Worm (Caenorhabditis elegans) whole organism, L4 larva: ENCODE data around the gene T16H12.3.

ENCODE experiments used
- ceh-28 ChIP-seq: fragments of 150-350 bp; optimal IDR thresholded peaks from 2 replicates; lab custom pipeline; 2014; ENCODE audit warnings: missing biosample characterization, missing genetic modification reagents, missing genetic modification characterization
- mep-1 ChIP-seq: fragments of 150-350 bp; sonication (generic microtip); optimal IDR thresholded peaks from 3 replicates; lab custom pipeline; 2014; ENCODE audit warnings: missing biosample characterization, missing genetic modification characterization
- nhr-11 ChIP-seq: fragments of 150-350 bp; optimal IDR thresholded peaks from 2 replicates; lab custom pipeline; 2014; ENCODE audit warnings: missing biosample characterization, missing genetic modification characterization
- nhr-237 ChIP-seq: sonication (generic microtip); optimal IDR thresholded peaks from 2 replicates; lab custom pipeline; 2017; ENCODE audit warnings: missing biosample characterization, missing genetic modification characterization
- unc-62 ChIP-seq, 3 experiments: fragments of 150-350 bp in 1 of 3; sonication (generic microtip); optimal IDR thresholded peaks in 2 of 3; peaks in 1 of 3; 1 replicate in 1 of 3; 2 replicates in 2 of 3; lab custom pipeline; 2014 to 2017; ENCODE audit warnings: missing biosample characterization in 3 of 3, missing genetic modification characterization in 3 of 3, missing genetic modification reagents in 3 of 3, missing genotype in 1 of 3
- ztf-11 ChIP-seq: fragments of 150-350 bp; optimal IDR thresholded peaks from 2 replicates; lab custom pipeline; 2014; ENCODE audit warnings: missing biosample characterization, missing genetic modification characterization

DNA sequence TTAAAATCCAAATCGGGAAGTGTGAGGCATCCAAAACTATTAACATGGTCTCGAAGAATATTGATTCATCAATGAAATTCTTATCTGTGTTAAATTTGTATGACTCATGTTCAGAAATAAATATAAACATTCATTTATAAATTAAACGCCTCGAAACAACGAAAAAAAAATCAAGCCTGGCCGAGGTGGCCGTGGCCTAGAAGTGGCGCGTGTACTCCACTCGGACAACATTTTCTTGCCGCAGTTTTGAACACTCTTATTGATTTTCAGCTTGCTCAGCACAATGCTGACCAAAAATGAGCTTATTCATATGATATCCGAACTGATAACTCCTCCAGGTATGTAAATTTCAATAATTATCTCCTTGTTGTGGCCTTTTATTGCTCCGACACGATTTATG lies 19.0 kb downstream of the T16H12.3 start, which contains the start of gene ekl-6:
- no peak for TF ChIP-seq unc-62 (GFP tag; optimal IDR thresholded peaks at IDR 0.05 in 1 of 2; lab: Kevin White, UChicago)
- TF ChIP-seq unc-62 (tag; optimal IDR thresholded peaks at IDR 0.05; lab: Kevin White, UChicago) = no peak
- TF ChIP-seq nhr-237 = no peak
- no peak for TF ChIP-seq nhr-11 (tag; lab: Kevin White, UChicago)
- no peak for TF ChIP-seq ceh-28
- no peak for TF ChIP-seq mep-1 (tag; lab: Kevin White, UChicago)
- TF ChIP-seq ztf-11 (tag; lab: Kevin White, UChicago) = no peak
